Fruit fly (Drosophila melanogaster): Measurements from ENCODE around the gene CG4502.

CG4502 gene

DNA sequence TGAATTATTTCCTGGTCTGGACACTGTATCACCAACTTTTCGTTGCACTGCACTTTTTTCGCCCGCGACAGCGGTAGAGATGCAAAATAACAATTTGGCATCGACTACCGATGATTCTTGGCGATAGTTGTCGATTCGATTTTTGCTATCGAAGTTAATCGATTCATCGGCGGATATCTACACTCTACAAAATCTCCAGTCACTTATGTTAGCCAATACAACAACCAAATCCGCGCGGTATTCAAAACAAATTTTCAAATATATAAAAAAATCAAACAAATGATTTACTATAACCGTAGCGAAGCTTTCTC is at the start of gene CG4502 (continued):
- TF ChIP-seq crol (GFP tag; IDR thresholded peaks at IDR 0.05) (no peak), Hr78 (GFP tag; optimal IDR thresholded peaks at IDR 0.05) (no peak), fd96Cb (tag; optimal IDR thresholded peaks at IDR 0.05) (no peak), Optix (GFP tag; IDR thresholded peaks at IDR 0.05) (no peak), CG2116 (GFP tag; optimal IDR thresholded peaks at IDR 0.05) (peak; percentile 84), chinmo (GFP tag; IDR thresholded peaks at IDR 0.05; ENCODE audit: partially characterized antibody) (peak; percentile 100), CG3847 (GFP tag; IDR thresholded peaks at IDR 0.05) (peak; percentile 60), Fer2 (tag; optimal IDR thresholded peaks at IDR 0.05) (no peak), bbx (GFP tag; IDR thresholded peaks at IDR 0.05; ENCODE audit: partially characterized antibody) (peak; percentile 100), CG6813 (GFP tag; optimal IDR thresholded peaks at IDR 0.05) (no peak), HLH4C (GFP tag; IDR thresholded peaks at IDR 0.05; ENCODE audit: partially characterized antibody) (peak; percentile 99), Oli (tag; optimal IDR thresholded peaks at IDR 0.05) (no peak), sd (tag; optimal IDR thresholded peaks at IDR 0.05) (peak; percentile 43), danr (GFP tag; IDR thresholded peaks at IDR 0.05) (no peak), TFAM (GFP tag; optimal IDR thresholded peaks at IDR 0.05) (no peak), Oaz (GFP tag; IDR thresholded peaks at IDR 0.05) (no peak), hth (optimal IDR thresholded peaks at IDR 0.05) (no peak), CG7786 (GFP tag; optimal IDR thresholded peaks at IDR 0.05) (no peak), mld (GFP tag; IDR thresholded peaks at IDR 0.05; ENCODE audit: partially characterized antibody) (peak; percentile 98), CG12219 (GFP tag; optimal IDR thresholded peaks at IDR 0.05) (no peak), Sry-β (GFP tag; optimal IDR thresholded peaks at IDR 0.05) (no peak), CG31224 (GFP tag; IDR thresholded peaks at IDR 0.05) (no peak), grau (tag; optimal IDR thresholded peaks at IDR 0.05) (peak; percentile 43), CG3726 (GFP tag; IDR thresholded peaks at IDR 0.05) (no peak), Lpt (GFP tag; optimal IDR thresholded peaks at IDR 0.05) (no peak), pb (GFP tag; optimal IDR thresholded peaks at IDR 0.05) (no peak), lab (GFP tag; optimal IDR thresholded peaks at IDR 0.05) (no peak), CG12391 (tag; optimal IDR thresholded peaks at IDR 0.05) (peak; percentile 15), org-1 (GFP tag; optimal IDR thresholded peaks at IDR 0.05) (no peak), CG18011 (GFP tag; optimal IDR thresholded peaks at IDR 0.05) (no peak), CG9817 (tag; optimal IDR thresholded peaks at IDR 0.05) (peak; percentile 14), zf30C (GFP tag; optimal IDR thresholded peaks at IDR 0.05) (peak; percentile 98), pnt (GFP tag; optimal IDR thresholded peaks at IDR 0.05) (no peak), vnd (GFP tag; IDR thresholded peaks at IDR 0.05; ENCODE audit: partially characterized antibody) (peak; percentile 99), ara (GFP tag; IDR thresholded peaks at IDR 0.05) (no peak; the same call in 1 of the 2 replicates), Xrp1 (GFP tag; IDR thresholded peaks at IDR 0.05) (peak; percentile 23; the same call in 1 of the 2 replicates), CG3838 (GFP tag; optimal IDR thresholded peaks at IDR 0.05) (no peak), CG11560 (tag; IDR thresholded peaks at IDR 0.05) (peak; percentile 76; the same call in 2 of the 3 replicates), jing (GFP tag; optimal IDR thresholded peaks at IDR 0.05) (no peak), Neu2 (GFP tag; optimal IDR thresholded peaks at IDR 0.05; ENCODE audit: borderline replicate concordance) (no peak), wor (GFP tag; IDR thresholded peaks at IDR 0.05) (no peak), kah (GFP tag; optimal IDR thresholded peaks at IDR 0.05) (no peak), Poxn (GFP tag; IDR thresholded peaks at IDR 0.05) (no peak), eve (GFP tag; optimal IDR thresholded peaks at IDR 0.05) (no peak), Ptx1 (GFP tag; IDR thresholded peaks at IDR 0.05) (no peak), CG7745 (tag; optimal IDR thresholded peaks at IDR 0.05) (no peak), ttk (GFP tag; IDR thresholded peaks at IDR 0.05) (no peak), CG10366 (GFP tag; IDR thresholded peaks at IDR 0.05) (no peak), pum (GFP tag; optimal IDR thresholded peaks at IDR 0.05) (no peak), klu (GFP tag; IDR thresholded peaks at IDR 0.05) (no peak), CG2199 (GFP tag; IDR thresholded peaks at IDR 0.05) (no peak), CG10209 (GFP tag; optimal IDR thresholded peaks at IDR 0.05) (no peak)
